Worm (Caenorhabditis elegans) whole organism, L1 larva: ENCODE measurements around the gene Y51A2B.16.

ENCODE experiments used
- C04F5.9 ChIP-seq: sonication (generic microtip); optimal IDR thresholded peaks from 2 replicates; lab custom pipeline; 2016; ENCODE audit warnings: missing genetic modification characterization, missing compliant biosample characterization
- aha-1 ChIP-seq: fragments of 150-350 bp; optimal IDR thresholded peaks from 2 replicates; lab custom pipeline; 2014; ENCODE audit warnings: missing biosample characterization, missing genetic modification characterization
- ama-1 ChIP-seq: fragments of 150-350 bp; optimal IDR thresholded peaks from 2 replicates; lab custom pipeline; 2014
- blmp-1 ChIP-seq: fragments of 150-350 bp; optimal IDR thresholded peaks from 2 replicates; lab custom pipeline; 2014; ENCODE audit warnings: missing biosample characterization, missing genetic modification characterization
- ceh-82 ChIP-seq, 3 experiments: fragments of 150-350 bp in 1 of 3; sonication (generic microtip) in 2 of 3; optimal IDR thresholded peaks; 2 replicates each; lab custom pipeline; 2014 to 2017; ENCODE audit warnings: missing biosample characterization in 3 of 3, missing genetic modification characterization in 3 of 3
- ceh-88 ChIP-seq: fragments of 200-800 bp; sonication (Bioruptor generic); IDR thresholded peaks from 2 replicates; pipeline ENCODE4 v1.3.6; 2022; ENCODE audit warnings: missing genetic modification characterization, missing compliant biosample characterization
- efl-1 ChIP-seq, 4 experiments: fragments of 150-350 bp; optimal IDR thresholded peaks in 3 of 4; peaks in 1 of 4; 1 replicate in 1 of 4; 2 replicates in 3 of 4; lab custom pipeline; 2014; ENCODE audit warnings: missing biosample characterization in 2 of 4, missing genetic modification characterization in 2 of 4, missing genetic modification reagents in 2 of 4
- efl-3 ChIP-seq: fragments of 200-800 bp; sonication (Bioruptor generic); optimal IDR thresholded peaks from 2 replicates; lab custom pipeline; 2018; ENCODE audit warnings: mild to moderate bottlenecking, missing genetic modification characterization, missing compliant biosample characterization
- elt-2 ChIP-seq: sonication (generic microtip); optimal IDR thresholded peaks from 2 replicates; lab custom pipeline; 2016; ENCODE audit warnings: missing genetic modification characterization, mild to moderate bottlenecking, inconsistent platforms, missing compliant biosample characterization, missing genetic modification reagents
- elt-3 ChIP-seq, 6 experiments: fragments of 150-350 bp in 1 of 6; sonication (generic microtip); optimal IDR thresholded peaks; 2 replicates each; lab custom pipeline; 2017 to 2018; ENCODE audit warnings: missing biosample characterization in 6 of 6, missing genetic modification characterization in 6 of 6, inconsistent platforms in 1 of 6
- fkh-4 ChIP-seq: sonication (generic microtip); optimal IDR thresholded peaks from 2 replicates; lab custom pipeline; 2016; ENCODE audit warnings: missing compliant biosample characterization, missing genetic modification characterization, borderline replicate concordance
- grh-1 ChIP-seq: fragments of 200-800 bp; sonication (Bioruptor generic); IDR thresholded peaks from 2 replicates; pipeline ENCODE4 v1.3.6; 2022; ENCODE audit warnings: missing genetic modification reagents, missing genetic modification characterization, missing compliant biosample characterization
- hlh-4 ChIP-seq: sonication (generic microtip); optimal IDR thresholded peaks from 2 replicates; lab custom pipeline; 2016; ENCODE audit warnings: mild to moderate bottlenecking, missing genetic modification characterization, missing compliant biosample characterization
- hpl-2 ChIP-seq: fragments of 150-350 bp; optimal IDR thresholded peaks from 2 replicates; lab custom pipeline; 2014; ENCODE audit warnings: missing biosample characterization, missing genetic modification reagents, missing genetic modification characterization
- irx-1 ChIP-seq: sonication (generic microtip); optimal IDR thresholded peaks from 2 replicates; lab custom pipeline; 2016; ENCODE audit warnings: missing genetic modification characterization, missing compliant biosample characterization
- lin-13 ChIP-seq: fragments of 150-350 bp; optimal IDR thresholded peaks from 2 replicates; lab custom pipeline; 2014; ENCODE audit warnings: missing biosample characterization, missing genetic modification reagents, missing genetic modification characterization
- lin-14 ChIP-seq: fragments of 200-800 bp; sonication (Bioruptor generic); optimal IDR thresholded peaks from 2 replicates; lab custom pipeline; 2018; ENCODE audit warnings: mild to moderate bottlenecking, missing genetic modification characterization, moderate library complexity, missing compliant biosample characterization
- lin-35 ChIP-seq, 2 experiments: fragments of 150-350 bp; optimal IDR thresholded peaks; 2 replicates each; lab custom pipeline; 2014; ENCODE audit warnings: missing biosample characterization in 2 of 2, missing genetic modification characterization in 2 of 2, missing genetic modification reagents in 2 of 2
- mab-9 ChIP-seq: fragments of 200-800 bp; sonication (Bioruptor generic); IDR thresholded peaks from 2 replicates; pipeline ENCODE4 v1.3.6; 2022; ENCODE audit warnings: missing genetic modification reagents, missing genetic modification characterization, missing compliant biosample characterization
- mef-2 ChIP-seq: fragments of 150-350 bp; optimal IDR thresholded peaks from 2 replicates; lab custom pipeline; 2014; ENCODE audit warnings: missing biosample characterization, missing genetic modification characterization
- nhr-11 ChIP-seq: fragments of 150-350 bp; optimal IDR thresholded peaks from 2 replicates; lab custom pipeline; 2014; ENCODE audit warnings: missing biosample characterization, missing genetic modification characterization
- nhr-12 ChIP-seq: sonication (generic microtip); optimal IDR thresholded peaks from 2 replicates; lab custom pipeline; 2017; ENCODE audit warnings: missing biosample characterization, missing genetic modification characterization
- nhr-19 ChIP-seq: fragments of 200-800 bp; sonication (Bioruptor generic); conservative IDR thresholded peaks from 2 replicates; pipeline ENCODE4 v1.3.6; 2022; ENCODE audit warnings: missing genetic modification characterization, missing compliant biosample characterization
- nhr-20 ChIP-seq: sonication (generic microtip); optimal IDR thresholded peaks from 2 replicates; lab custom pipeline; 2016; ENCODE audit warnings: mild to moderate bottlenecking, missing genetic modification characterization, missing compliant biosample characterization
- nhr-237 ChIP-seq: fragments of 150-350 bp; optimal IDR thresholded peaks from 2 replicates; lab custom pipeline; 2014; ENCODE audit warnings: missing biosample characterization, missing genetic modification characterization
- nhr-28 ChIP-seq: fragments of 150-350 bp; optimal IDR thresholded peaks from 2 replicates; lab custom pipeline; 2014; ENCODE audit warnings: missing biosample characterization, missing genetic modification characterization
- nhr-71 ChIP-seq: sonication (generic microtip); optimal IDR thresholded peaks from 2 replicates; lab custom pipeline; 2016; ENCODE audit warnings: mild to moderate bottlenecking, missing genetic modification characterization, moderate library complexity, missing compliant biosample characterization
- nhr-76 ChIP-seq: sonication (generic microtip); optimal IDR thresholded peaks from 2 replicates; lab custom pipeline; 2017; ENCODE audit warnings: missing biosample characterization, missing genetic modification characterization
- nhr-77 ChIP-seq: fragments of 150-350 bp; optimal IDR thresholded peaks from 2 replicates; lab custom pipeline; 2014; ENCODE audit warnings: missing biosample characterization, missing genetic modification characterization
- pag-3 ChIP-seq: sonication (generic microtip); optimal IDR thresholded peaks from 2 replicates; lab custom pipeline; 2017; ENCODE audit warnings: missing genetic modification characterization, mild to moderate bottlenecking, missing compliant biosample characterization, antibody characterized with exemption, borderline replicate concordance; ENCODE audit not compliant: insufficient read depth
- pqm-1 ChIP-seq: sonication (generic microtip); optimal IDR thresholded peaks from 3 replicates; lab custom pipeline; 2017; ENCODE audit warnings: missing biosample characterization, missing genetic modification characterization
- snpc-4 ChIP-seq: fragments of 150-350 bp; optimal IDR thresholded peaks from 2 replicates; lab custom pipeline; 2014; ENCODE audit warnings: missing biosample characterization, missing genetic modification characterization
- sox-4 ChIP-seq: sonication (generic microtip); optimal IDR thresholded peaks from 2 replicates; lab custom pipeline; 2016; ENCODE audit warnings: missing genetic modification characterization, missing compliant biosample characterization
- swsn-7 ChIP-seq: sonication (generic microtip); optimal IDR thresholded peaks from 2 replicates; lab custom pipeline; 2016; ENCODE audit warnings: missing genetic modification characterization, missing compliant biosample characterization
- unc-30 ChIP-seq: sonication (generic microtip); optimal IDR thresholded peaks from 2 replicates; lab custom pipeline; 2017; ENCODE audit warnings: missing biosample characterization, missing genetic modification characterization
- zag-1 ChIP-seq: fragments of 150-350 bp; optimal IDR thresholded peaks from 2 replicates; lab custom pipeline; 2014; ENCODE audit warnings: missing biosample characterization, missing genetic modification characterization
- zip-4 ChIP-seq: fragments of 200-800 bp; sonication (Bioruptor generic); optimal IDR thresholded peaks from 2 replicates; lab custom pipeline; 2018; ENCODE audit warnings: mild to moderate bottlenecking, missing genetic modification characterization, moderate library complexity, missing compliant biosample characterization

Gene Y51A2B.16

ce11 chrV:18375551-18375950, 22.2 kb downstream of the Y51A2B.16 start:
- TF ChIP-seq aha-1, result no peak
- no peak for TF ChIP-seq efl-1 (optimal IDR thresholded peaks at IDR 0.05; lab: Kevin White, UChicago)
- TF ChIP-seq efl-1 (GFP tag; optimal IDR thresholded peaks at IDR 0.05 in 1 of 2; lab: Kevin White, UChicago), result no peak
- no peak for TF ChIP-seq nhr-12 (tag; lab: Kevin White, UChicago)
- TF ChIP-seq nhr-237 (tag; lab: Kevin White, UChicago), result no peak
- no peak for TF ChIP-seq mef-2 (tag; lab: Kevin White, UChicago)
- no peak for TF ChIP-seq fkh-4
- no peak for TF ChIP-seq lin-13 (GFP tag; lab: Kevin White, UChicago)
- no peak for TF ChIP-seq zip-4 (GFP tag; lab: Kevin White, UChicago)
- TF ChIP-seq elt-3 (tag; optimal IDR thresholded peaks at IDR 0.05; lab: Kevin White, UChicago), result no peak
- no peak for TF ChIP-seq unc-30 (tag; lab: Kevin White, UChicago)
- no peak for TF ChIP-seq nhr-77 (tag; lab: Kevin White, UChicago)
- no peak for TF ChIP-seq hlh-4 (tag; lab: Kevin White, UChicago)
- no peak for TF ChIP-seq pqm-1 (tag; lab: Kevin White, UChicago)
- no peak for TF ChIP-seq ceh-82 (tag; optimal IDR thresholded peaks at IDR 0.05; lab: Kevin White, UChicago)
- no peak for TF ChIP-seq nhr-76
- TF ChIP-seq efl-3 (GFP tag; lab: Kevin White, UChicago), result no peak
- no peak for TF ChIP-seq snpc-4 (tag; lab: Kevin White, UChicago)
- no peak for TF ChIP-seq nhr-19 (GFP tag; lab: Robert Waterston, UW)
- no peak for TF ChIP-seq ama-1 (lab: Kevin White, UChicago)

- no peak for TF ChIP-seq blmp-1 (tag; lab: Kevin White, UChicago)
- no peak for TF ChIP-seq ceh-88 (GFP tag; lab: Robert Waterston, UW)
- TF ChIP-seq nhr-20 (tag; lab: Kevin White, UChicago), result no peak
- no peak for TF ChIP-seq swsn-7 (tag; lab: Kevin White, UChicago)
- TF ChIP-seq sox-4, result no peak
- no peak for TF ChIP-seq hlh-4 (tag; lab: Kevin White, UChicago)
- no peak for TF ChIP-seq zag-1 (tag; lab: Kevin White, UChicago)
- no peak for TF ChIP-seq nhr-28 (tag; lab: Kevin White, UChicago)
- TF ChIP-seq mab-9 (GFP tag; lab: Robert Waterston, UW), result no peak
- TF ChIP-seq nhr-71 (tag; lab: Kevin White, UChicago), result no peak
These were observed 23.5 kb downstream of the Y51A2B.16 start, which contains the start of gene Y51A2B.2 for ce11 chrV:18374194-18374593. TSS of gene Y51A2B.2 (plus strand) at chrV:18374494.

ce11 chrV:18371579-18371978, 26.1 kb downstream of the Y51A2B.16 start, which contains the start of gene C08E8.4:
TSS of gene C08E8.4 (plus strand) at chrV:18371846.
- TF ChIP-seq nhr-237 (tag; lab: Kevin White, UChicago) (no peak), mef-2 (tag; lab: Kevin White, UChicago) (no peak), nhr-77 (tag; lab: Kevin White, UChicago) (no peak), C04F5.9 (no peak), grh-1 (GFP tag; lab: Robert Waterston, UW) (no peak), lin-14 (GFP tag; lab: Kevin White, UChicago) (no peak), mab-9 (GFP tag; lab: Robert Waterston, UW) (no peak), nhr-11 (no peak), elt-2 (tag; lab: Kevin White, UChicago) (peak; percentile 82), irx-1 (tag; lab: Kevin White, UChicago) (no peak), elt-3 (tag; optimal IDR thresholded peaks at IDR 0.05; lab: Kevin White, UChicago) (peak in 2 of 6 experiments; percentile 23 to 25), ceh-88 (GFP tag; lab: Robert Waterston, UW) (no peak), pag-3 (tag; lab: Kevin White, UChicago) (no peak), hpl-2 (GFP tag; lab: Kevin White, UChicago) (no peak), lin-35 (GFP tag; optimal IDR thresholded peaks at IDR 0.05; lab: Kevin White, UChicago) (peak in 1 of 2 experiments; percentile 30)
